Fruit fly (Drosophila melanogaster): ENCODE results near the gene CG5199.

DNA sequence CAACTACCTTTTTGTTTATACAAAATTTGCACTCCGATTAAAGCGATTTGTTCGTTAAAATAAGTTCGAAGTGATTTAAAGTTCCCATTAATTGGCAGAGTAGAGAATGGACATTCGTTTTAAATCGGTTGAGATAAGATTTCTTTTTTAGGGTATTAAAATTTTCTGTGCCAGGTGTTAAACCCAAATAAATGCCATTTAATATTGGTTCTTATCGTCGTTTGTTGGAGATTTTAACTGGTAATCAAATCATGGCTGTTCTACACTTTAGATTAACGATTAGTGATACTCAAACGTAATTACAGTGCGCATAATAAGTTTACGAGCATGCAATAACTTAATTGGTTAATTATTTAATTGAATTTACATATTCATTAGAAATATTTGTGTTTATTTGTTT, 9.7 kb upstream of the CG5199 start:
- no peak for TF ChIP-seq ttk (optimal IDR thresholded peaks at IDR 0.05)
- TF ChIP-seq Sin3A (optimal IDR thresholded peaks at IDR 0.05): no peak
- no peak for TF ChIP-seq psq (optimal IDR thresholded peaks at IDR 0.05)
